Fruit fly (Drosophila melanogaster) S2 (cell line): ENCODE results near the gene Dscam4.

Source experiments
- CG8478 ChIP-seq: fragments of >200 bp; optimal IDR thresholded peaks from 2 replicates; lab custom pipeline; 2018
- CTCF ChIP-seq, 2 experiments: fragments of >200 bp; optimal IDR thresholded peaks; 2 replicates each; lab custom pipeline; 2018

DNA sequence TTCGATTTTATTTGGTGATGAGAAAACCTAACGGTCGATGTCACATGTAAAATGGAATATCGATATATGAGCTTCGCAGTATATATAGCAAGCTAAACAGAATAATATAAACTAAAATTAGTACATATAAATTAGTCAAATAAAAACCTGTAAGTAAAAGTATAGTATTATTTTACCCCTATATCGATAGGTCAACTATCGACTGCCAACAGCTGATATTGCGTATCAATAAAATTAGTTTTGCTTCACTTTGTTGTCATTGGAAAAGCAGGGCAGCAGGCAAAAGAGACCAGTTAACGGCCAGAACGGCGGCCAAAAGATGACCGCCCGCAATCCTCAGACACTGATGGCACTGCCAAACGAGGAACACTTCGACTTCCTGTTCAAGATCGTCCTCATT lies 58.5 kb downstream of the Dscam4 start, which contains the start of gene Rab19:
- TF ChIP-seq CG8478 (lab: Kevin White, UChicago) (no peak), CTCF (optimal IDR thresholded peaks at IDR 0.05; lab: Kevin White, UChicago) (no peak)
